Worm (Caenorhabditis elegans) whole organism, L1 larva: ENCODE measurements around the gene ZK287.1.

Experiments
- ama-1 ChIP-seq: fragments of 150-350 bp; optimal IDR thresholded peaks from 2 replicates; lab custom pipeline; 2014
- ceh-88 ChIP-seq: fragments of 200-800 bp; sonication (Bioruptor generic); IDR thresholded peaks from 2 replicates; pipeline ENCODE4 v1.3.6; 2022; ENCODE audit warnings: missing genetic modification characterization, missing compliant biosample characterization
- dsc-1 ChIP-seq: sonication (generic microtip); optimal IDR thresholded peaks from 2 replicates; lab custom pipeline; 2016; ENCODE audit warnings: mild to moderate bottlenecking, missing genetic modification characterization, missing compliant biosample characterization
- elt-2 ChIP-seq: sonication (generic microtip); optimal IDR thresholded peaks from 2 replicates; lab custom pipeline; 2016; ENCODE audit warnings: missing genetic modification characterization, mild to moderate bottlenecking, inconsistent platforms, missing compliant biosample characterization, missing genetic modification reagents
- lsy-2 ChIP-seq, 2 experiments: fragments of 150-350 bp; optimal IDR thresholded peaks; 2 replicates each; lab custom pipeline; 2014; ENCODE audit warnings: missing biosample characterization in 2 of 2, missing genetic modification characterization in 2 of 2
- mab-9 ChIP-seq: fragments of 200-800 bp; sonication (Bioruptor generic); IDR thresholded peaks from 2 replicates; pipeline ENCODE4 v1.3.6; 2022; ENCODE audit warnings: missing genetic modification reagents, missing genetic modification characterization, missing compliant biosample characterization
- mdl-1 ChIP-seq, 2 experiments: fragments of 150-350 bp; optimal IDR thresholded peaks; 2 replicates each; lab custom pipeline; 2014 to 2017; ENCODE audit warnings: missing biosample characterization in 2 of 2, missing genetic modification characterization in 2 of 2, inconsistent platforms in 1 of 2
- mef-2 ChIP-seq: fragments of 150-350 bp; optimal IDR thresholded peaks from 2 replicates; lab custom pipeline; 2014; ENCODE audit warnings: missing biosample characterization, missing genetic modification characterization
- nhr-71 ChIP-seq: sonication (generic microtip); optimal IDR thresholded peaks from 2 replicates; lab custom pipeline; 2016; ENCODE audit warnings: mild to moderate bottlenecking, missing genetic modification characterization, moderate library complexity, missing compliant biosample characterization
- nhr-77 ChIP-seq: fragments of 150-350 bp; optimal IDR thresholded peaks from 2 replicates; lab custom pipeline; 2014; ENCODE audit warnings: missing biosample characterization, missing genetic modification characterization
- skn-1 ChIP-seq: fragments of 150-350 bp; optimal IDR thresholded peaks from 2 replicates; lab custom pipeline; 2014; ENCODE audit warnings: missing biosample characterization, missing genetic modification characterization
- ztf-11 ChIP-seq, 2 experiments: sonication (generic microtip); optimal IDR thresholded peaks; 2 replicates each; lab custom pipeline; 2016 to 2017; ENCODE audit warnings: missing genetic modification characterization in 2 of 2, missing biosample characterization in 1 of 2, missing compliant biosample characterization in 1 of 2

DNA sequence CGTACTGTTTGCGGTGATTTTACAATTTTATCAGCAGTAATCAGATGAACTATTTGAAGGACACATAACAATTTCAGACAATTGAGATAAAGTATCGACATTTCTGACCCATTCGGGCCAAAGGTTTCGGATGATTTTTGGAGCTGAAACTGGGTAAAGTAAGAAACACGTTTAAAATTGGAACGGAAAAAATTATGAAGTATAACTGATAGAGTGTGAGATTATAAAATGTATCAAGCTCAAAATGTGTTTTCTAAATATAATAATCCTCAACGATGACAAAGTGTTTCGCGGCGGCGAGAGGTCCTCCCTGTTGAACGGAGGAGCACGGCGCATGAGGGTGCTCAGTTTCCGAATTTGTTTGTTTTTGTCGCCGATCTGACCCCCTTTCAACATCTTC, 19.1 kb downstream of the ZK287.1 start, which contains the start of gene ZK287.4:
- TF ChIP-seq skn-1 (tag; lab: Kevin White, UChicago): no peak
- TF ChIP-seq ztf-11 (tag; optimal IDR thresholded peaks at IDR 0.05; lab: Kevin White, UChicago): no peak
- no peak for TF ChIP-seq nhr-77
- TF ChIP-seq mdl-1 (tag; optimal IDR thresholded peaks at IDR 0.05; lab: Kevin White, UChicago): no peak
- no peak for TF ChIP-seq lsy-2 (tag; optimal IDR thresholded peaks at IDR 0.05; lab: Kevin White, UChicago)
- no peak for TF ChIP-seq ceh-88 (GFP tag; lab: Robert Waterston, UW)
- TF ChIP-seq mab-9 (GFP tag; lab: Robert Waterston, UW): no peak
- TF ChIP-seq elt-2 (tag; lab: Kevin White, UChicago): no peak
- TF ChIP-seq nhr-71: no peak
- no peak for TF ChIP-seq mef-2 (tag; lab: Kevin White, UChicago)
- no peak for TF ChIP-seq dsc-1 (tag; lab: Kevin White, UChicago)
- TF ChIP-seq ama-1 (lab: Kevin White, UChicago): no peak
